Fruit fly (Drosophila melanogaster) whole organism, wandering third instar larva: ENCODE results near the gene CG31680.

Experiments used
- CG9705 ChIP-seq: fragments of 200-800 bp; sonication (Bioruptor generic); optimal IDR thresholded peaks from 2 replicates; lab custom pipeline; 2018; ENCODE audit warnings: missing biosample characterization, mild to moderate bottlenecking, missing genetic modification characterization
- Dfd ChIP-seq: fragments of >200 bp; optimal IDR thresholded peaks from 2 replicates; lab custom pipeline; 2017; ENCODE audit warnings: missing biosample characterization, missing genetic modification characterization
- Hnf4 ChIP-seq: fragments of 200-800 bp; sonication (Bioruptor generic); optimal IDR thresholded peaks from 2 replicates; lab custom pipeline; 2016; ENCODE audit warnings: missing biosample characterization, mild to moderate bottlenecking, missing genetic modification characterization
- Myc ChIP-seq: fragments of >200 bp; optimal IDR thresholded peaks from 2 replicates; lab custom pipeline; 2017
- Rel ChIP-seq, 2 experiments: fragments of 200-800 bp; sonication (Bioruptor generic) in 1 of 2; optimal IDR thresholded peaks; 2 replicates in 1 of 2; 3 replicates in 1 of 2; lab custom pipeline; 2016 to 2019; ENCODE audit warnings: mild to moderate bottlenecking in 2 of 2, missing biosample characterization in 2 of 2, missing genetic modification characterization in 2 of 2, moderate library complexity in 1 of 2
- Sp1 ChIP-seq: fragments of 200-800 bp; sonication (Bioruptor generic); optimal IDR thresholded peaks from 3 replicates; lab custom pipeline; 2019; ENCODE audit warnings: missing biosample characterization, mild to moderate bottlenecking, missing genetic modification characterization, moderate library complexity
- Vsx2 ChIP-seq: fragments of 200-300, 225-300 bp; sonication (Bioruptor generic); optimal IDR thresholded peaks from 2 replicates; lab custom pipeline; 2018; ENCODE audit warnings: missing biosample characterization, missing genetic modification characterization; ENCODE audit not compliant: partially characterized antibody
- dl ChIP-seq, 2 experiments: fragments of 175-275, 200-275 bp in 1 of 2; fragments of 200-275 bp in 1 of 2; sonication (Bioruptor generic); optimal IDR thresholded peaks; lab custom pipeline; 2018; ENCODE audit warnings: mild to moderate bottlenecking in 2 of 2, missing biosample characterization in 2 of 2, missing genetic modification characterization in 2 of 2, moderate library complexity in 2 of 2; ENCODE audit not compliant: partially characterized antibody in 2 of 2, insufficient read depth in 1 of 2
- h ChIP-seq: fragments of 200-800 bp; sonication (Bioruptor generic); optimal IDR thresholded peaks from 3 replicates; lab custom pipeline; 2016; ENCODE audit warnings: missing biosample characterization, mild to moderate bottlenecking, missing genetic modification characterization
- jim ChIP-seq: fragments of 175-275, 200-325 bp; sonication (Bioruptor generic); optimal IDR thresholded peaks from 2 replicates; lab custom pipeline; 2016; ENCODE audit warnings: missing biosample characterization, mild to moderate bottlenecking, missing genetic modification characterization
- rgr ChIP-seq: fragments of 200-800 bp; sonication (Bioruptor generic); optimal IDR thresholded peaks from 3 replicates; lab custom pipeline; 2016; ENCODE audit warnings: missing biosample characterization, mild to moderate bottlenecking, missing genetic modification characterization
- tai ChIP-seq: sonication (Bioruptor generic); optimal IDR thresholded peaks from 2 replicates; lab custom pipeline; 2016; ENCODE audit warnings: missing biosample characterization, missing genetic modification characterization

DNA sequence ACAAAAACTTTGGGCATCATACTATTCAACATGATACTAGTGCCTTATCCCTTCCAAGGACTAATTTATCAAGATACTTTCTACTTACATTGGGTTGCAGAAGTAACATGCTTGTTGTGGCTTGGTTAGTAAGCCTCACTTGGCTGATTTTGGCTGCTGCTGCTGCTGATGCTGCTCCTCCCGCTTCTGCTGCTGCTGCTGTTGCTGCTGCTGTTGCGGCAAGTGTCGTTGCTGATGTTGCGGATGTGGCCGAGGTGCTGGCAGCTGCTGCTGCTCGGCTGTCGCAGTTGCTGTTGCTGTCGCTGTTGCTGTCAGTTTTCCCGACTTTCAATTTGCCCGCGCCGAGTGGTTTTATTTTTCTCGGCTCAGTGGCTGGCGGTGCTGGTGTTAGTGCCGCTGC is 50.1 kb downstream of the CG31680 start:
- TF ChIP-seq rgr (GFP tag; lab: Kevin White, UChicago) (no peak), jim (no peak), Rel (GFP tag; optimal IDR thresholded peaks at IDR 0.05; lab: Kevin White, UChicago) (no peak), Rel (tag; optimal IDR thresholded peaks at IDR 0.05; lab: Kevin White, UChicago) (no peak), Myc (lab: Kevin White, UChicago) (no peak), h (no peak), tai (GFP tag; lab: Kevin White, UChicago) (no peak), Hnf4 (GFP tag; lab: Kevin White, UChicago) (no peak), dl (GFP tag; optimal IDR thresholded peaks at IDR 0.05; lab: Kevin White, UChicago; ENCODE audit: insufficient read depth in 1 of 2, partially characterized antibody in 2 of 2) (no peak), Sp1 (GFP tag; lab: Kevin White, UChicago) (no peak), Vsx2 (GFP tag; lab: Kevin White, UChicago) (no peak), CG9705 (GFP tag; lab: Kevin White, UChicago) (no peak), Dfd (GFP tag; lab: Kevin White, UChicago) (peak; percentile 91)
